Worm (Caenorhabditis elegans) whole organism, L1 larva: ENCODE data around the gene csn-1.

ENCODE experiments used
- dpl-1 ChIP-seq, 3 experiments: fragments of 150-350 bp in 2 of 3; sonication (generic microtip) in 1 of 3; optimal IDR thresholded peaks; 2 replicates each; lab custom pipeline; 2014 to 2017; ENCODE audit warnings: missing biosample characterization in 3 of 3, missing genetic modification characterization in 3 of 3, missing genetic modification reagents in 3 of 3
- hpl-2 ChIP-seq: fragments of 150-350 bp; optimal IDR thresholded peaks from 2 replicates; lab custom pipeline; 2014; ENCODE audit warnings: missing biosample characterization, missing genetic modification reagents, missing genetic modification characterization
- lin-13 ChIP-seq: fragments of 150-350 bp; optimal IDR thresholded peaks from 2 replicates; lab custom pipeline; 2014; ENCODE audit warnings: missing biosample characterization, missing genetic modification reagents, missing genetic modification characterization
- mep-1 ChIP-seq: fragments of 150-350 bp; optimal IDR thresholded peaks from 2 replicates; lab custom pipeline; 2014; ENCODE audit warnings: missing biosample characterization, missing genetic modification characterization
- pag-3 ChIP-seq: sonication (generic microtip); optimal IDR thresholded peaks from 2 replicates; lab custom pipeline; 2017; ENCODE audit warnings: missing genetic modification characterization, mild to moderate bottlenecking, missing compliant biosample characterization, antibody characterized with exemption, borderline replicate concordance; ENCODE audit not compliant: insufficient read depth
- skn-1 ChIP-seq: fragments of 150-350 bp; optimal IDR thresholded peaks from 2 replicates; lab custom pipeline; 2014; ENCODE audit warnings: missing biosample characterization, missing genetic modification characterization

ce11 chrV:17824610-17825009 is 45.8 kb downstream of the csn-1 start, which contains the start of gene srh-301:
- TF ChIP-seq hpl-2 (no peak), dpl-1 (GFP tag; optimal IDR thresholded peaks at IDR 0.05; lab: Kevin White, UChicago) (no peak), mep-1 (tag; lab: Kevin White, UChicago) (no peak), skn-1 (tag; lab: Kevin White, UChicago) (no peak), pag-3 (tag; lab: Kevin White, UChicago) (no peak), lin-13 (GFP tag; lab: Kevin White, UChicago) (no peak)
